Worm (Caenorhabditis elegans) whole organism, late embryonic: ENCODE measurements around the gene EGAP2.1.

Experiments used
- C08G9.2 ChIP-seq: sonication (generic microtip); optimal IDR thresholded peaks from 2 replicates; lab custom pipeline; 2016; ENCODE audit warnings: mild to moderate bottlenecking, missing genetic modification characterization, moderate library complexity, missing compliant biosample characterization
- C38D4.7 ChIP-seq: fragments of 200-800 bp; sonication (Bioruptor generic); optimal IDR thresholded peaks from 2 replicates; lab custom pipeline; 2018; ENCODE audit warnings: mild to moderate bottlenecking, missing genetic modification characterization, moderate library complexity, missing compliant biosample characterization
- F13H6.1 ChIP-seq: sonication (generic microtip); optimal IDR thresholded peaks from 2 replicates; lab custom pipeline; 2016; ENCODE audit warnings: missing genetic modification characterization, missing compliant biosample characterization
- K09A11.1 ChIP-seq: sonication (generic microtip); optimal IDR thresholded peaks from 2 replicates; lab custom pipeline; 2017; ENCODE audit warnings: antibody characterized with exemption, mild to moderate bottlenecking, missing genetic modification characterization, missing compliant biosample characterization; ENCODE audit not compliant: insufficient read depth
- T23F11.4 ChIP-seq: fragments of 200-800 bp; sonication (Bioruptor generic); optimal IDR thresholded peaks from 2 replicates; lab custom pipeline; 2018; ENCODE audit warnings: mild to moderate bottlenecking, missing genetic modification characterization, missing compliant biosample characterization
- Y22D7AL.16 ChIP-seq: sonication (generic microtip); optimal IDR thresholded peaks from 2 replicates; lab custom pipeline; 2016; ENCODE audit warnings: missing genetic modification characterization, missing compliant biosample characterization
- ahr-1 ChIP-seq: sonication (generic microtip); optimal IDR thresholded peaks from 2 replicates; lab custom pipeline; 2016; ENCODE audit warnings: missing genetic modification characterization, missing compliant biosample characterization
- ama-1 ChIP-seq: fragments of 150-350 bp; optimal IDR thresholded peaks from 2 replicates; lab custom pipeline; 2014
- ceh-14 ChIP-seq: sonication (generic microtip); optimal IDR thresholded peaks from 2 replicates; lab custom pipeline; 2016; ENCODE audit warnings: missing genotype, missing genetic modification characterization, missing compliant biosample characterization
- ceh-18 ChIP-seq: sonication (generic microtip); optimal IDR thresholded peaks from 2 replicates; lab custom pipeline; 2016; ENCODE audit warnings: missing genetic modification characterization, missing compliant biosample characterization
- ceh-19 ChIP-seq: fragments of 200-800 bp; sonication (Bioruptor generic); optimal IDR thresholded peaks from 2 replicates; lab custom pipeline; 2018; ENCODE audit warnings: mild to moderate bottlenecking, missing genetic modification characterization, missing compliant biosample characterization
- ceh-2 ChIP-seq: sonication (generic microtip); optimal IDR thresholded peaks from 2 replicates; lab custom pipeline; 2016; ENCODE audit warnings: missing genotype, missing genetic modification characterization, missing compliant biosample characterization
- ceh-22 ChIP-seq: sonication (generic microtip); optimal IDR thresholded peaks from 2 replicates; lab custom pipeline; 2017; ENCODE audit warnings: missing biosample characterization, missing genetic modification characterization
- ceh-30 ChIP-seq: fragments of 150-350 bp; optimal IDR thresholded peaks from 2 replicates; lab custom pipeline; 2014; ENCODE audit warnings: missing biosample characterization, missing genetic modification characterization
- ceh-31 ChIP-seq: sonication (generic microtip); optimal IDR thresholded peaks from 2 replicates; lab custom pipeline; 2016; ENCODE audit warnings: missing genetic modification characterization, missing compliant biosample characterization
- ceh-34 ChIP-seq: sonication (generic microtip); optimal IDR thresholded peaks from 2 replicates; lab custom pipeline; 2016; ENCODE audit warnings: mild to moderate bottlenecking, missing genetic modification characterization, missing compliant biosample characterization
- ceh-45 ChIP-seq: fragments of 200-800 bp; sonication (Bioruptor generic); IDR thresholded peaks from 2 replicates; pipeline ENCODE4 v1.3.6; 2022; ENCODE audit warnings: missing genetic modification reagents, missing genetic modification characterization, missing compliant biosample characterization
- ceh-48 ChIP-seq: sonication (generic microtip); optimal IDR thresholded peaks from 2 replicates; lab custom pipeline; 2016; ENCODE audit warnings: missing genetic modification characterization, inconsistent platforms, missing compliant biosample characterization
- ceh-9 ChIP-seq: sonication (generic microtip); optimal IDR thresholded peaks from 2 replicates; lab custom pipeline; 2016; ENCODE audit warnings: mild to moderate bottlenecking, missing genetic modification characterization, inconsistent platforms, missing compliant biosample characterization
- che-1 ChIP-seq: sonication (generic microtip); optimal IDR thresholded peaks from 2 replicates; lab custom pipeline; 2016; ENCODE audit warnings: mild to moderate bottlenecking, missing genetic modification characterization, missing compliant biosample characterization
- dmd-4 ChIP-seq: sonication (generic microtip); optimal IDR thresholded peaks from 2 replicates; lab custom pipeline; 2016; ENCODE audit warnings: borderline replicate concordance, missing genetic modification characterization, missing compliant biosample characterization
- elt-2 ChIP-seq: sonication (generic microtip); optimal IDR thresholded peaks from 2 replicates; lab custom pipeline; 2016; ENCODE audit warnings: missing genetic modification reagents, missing genetic modification characterization, missing compliant biosample characterization
- eyg-1 ChIP-seq: sonication (generic microtip); optimal IDR thresholded peaks from 2 replicates; lab custom pipeline; 2016; ENCODE audit warnings: missing genotype, missing genetic modification characterization, missing compliant biosample characterization
- fkh-10 ChIP-seq: fragments of 150-350 bp; optimal IDR thresholded peaks from 2 replicates; lab custom pipeline; 2014; ENCODE audit warnings: missing biosample characterization, missing genetic modification reagents, missing genetic modification characterization
- fkh-6 ChIP-seq: sonication (generic microtip); optimal IDR thresholded peaks from 2 replicates; lab custom pipeline; 2016; ENCODE audit warnings: missing genetic modification characterization, missing compliant biosample characterization
- gmeb-2 ChIP-seq: sonication (generic microtip); optimal IDR thresholded peaks from 2 replicates; lab custom pipeline; 2016; ENCODE audit warnings: missing genetic modification characterization, inconsistent platforms, missing compliant biosample characterization
- hlh-13 ChIP-seq: fragments of 200-800 bp; sonication (Bioruptor generic); optimal IDR thresholded peaks from 2 replicates; lab custom pipeline; 2018; ENCODE audit warnings: mild to moderate bottlenecking, missing genetic modification characterization, missing compliant biosample characterization
- hlh-6 ChIP-seq: sonication (generic microtip); optimal IDR thresholded peaks from 2 replicates; lab custom pipeline; 2016; ENCODE audit warnings: missing genotype, missing genetic modification characterization, missing compliant biosample characterization
- hlh-8 ChIP-seq: sonication (generic microtip); optimal IDR thresholded peaks from 2 replicates; lab custom pipeline; 2016; ENCODE audit warnings: missing genotype, missing genetic modification characterization, missing compliant biosample characterization
- lin-11 ChIP-seq: fragments of 200-800 bp; sonication (Bioruptor generic); optimal IDR thresholded peaks from 2 replicates; lab custom pipeline; 2018; ENCODE audit warnings: mild to moderate bottlenecking, missing genetic modification characterization, missing compliant biosample characterization
- mec-3 ChIP-seq: sonication (generic microtip); optimal IDR thresholded peaks from 2 replicates; lab custom pipeline; 2016; ENCODE audit warnings: borderline replicate concordance, missing genetic modification characterization, missing compliant biosample characterization
- odd-2 ChIP-seq: sonication (generic microtip); optimal IDR thresholded peaks from 2 replicates; lab custom pipeline; 2017; ENCODE audit warnings: antibody characterized with exemption, mild to moderate bottlenecking, missing genetic modification characterization, missing compliant biosample characterization
- pag-3 ChIP-seq: sonication (generic microtip); optimal IDR thresholded peaks from 2 replicates; lab custom pipeline; 2016; ENCODE audit warnings: missing compliant biosample characterization, missing genetic modification characterization, borderline replicate concordance
- pat-9 ChIP-seq: fragments of 200-800 bp; sonication (Bioruptor generic); optimal IDR thresholded peaks from 2 replicates; lab custom pipeline; 2018; ENCODE audit warnings: mild to moderate bottlenecking, missing genetic modification characterization, moderate library complexity, missing compliant biosample characterization
- pha-2 ChIP-seq: sonication (generic microtip); optimal IDR thresholded peaks from 2 replicates; lab custom pipeline; 2017; ENCODE audit warnings: mild to moderate bottlenecking, missing genetic modification characterization, missing compliant biosample characterization
- pha-4 ChIP-seq: fragments of 150-350 bp; optimal IDR thresholded peaks from 2 replicates; lab custom pipeline; 2018; ENCODE audit warnings: missing biosample characterization, missing genetic modification reagents, missing genetic modification characterization
- pqm-1 ChIP-seq: sonication (generic microtip); optimal IDR thresholded peaks from 2 replicates; lab custom pipeline; 2016; ENCODE audit warnings: missing genetic modification characterization, missing compliant biosample characterization
- ref-2 ChIP-seq: sonication (generic microtip); optimal IDR thresholded peaks from 2 replicates; lab custom pipeline; 2016; ENCODE audit warnings: missing genetic modification characterization, missing compliant biosample characterization
- sdc-2 ChIP-seq: sonication (generic microtip); optimal IDR thresholded peaks from 2 replicates; lab custom pipeline; 2016; ENCODE audit warnings: missing genotype, missing genetic modification characterization, missing compliant biosample characterization
- sox-4 ChIP-seq: sonication (generic microtip); optimal IDR thresholded peaks from 2 replicates; lab custom pipeline; 2017; ENCODE audit warnings: mild to moderate bottlenecking, missing genetic modification characterization, inconsistent platforms, missing compliant biosample characterization
- syd-9 ChIP-seq: sonication (generic microtip); optimal IDR thresholded peaks from 2 replicates; lab custom pipeline; 2016; ENCODE audit warnings: mild to moderate bottlenecking, missing genetic modification characterization, moderate library complexity, missing compliant biosample characterization
- tbx-2 ChIP-seq: sonication (generic microtip); optimal IDR thresholded peaks from 2 replicates; lab custom pipeline; 2016; ENCODE audit warnings: missing genetic modification characterization, missing compliant biosample characterization
- unc-3 ChIP-seq, 2 experiments: fragments of 200-800 bp in 1 of 2; sonication (Bioruptor generic) in 1 of 2; sonication (generic microtip) in 1 of 2; conservative IDR thresholded peaks in 1 of 2; optimal IDR thresholded peaks in 1 of 2; 2 replicates each; pipeline versions ENCODE4 v1.3.6 to Lab custom; 2016 to 2022; ENCODE audit warnings: missing compliant biosample characterization in 2 of 2, missing genetic modification characterization in 2 of 2, missing genetic modification reagents in 1 of 2
- unc-42 ChIP-seq: sonication (generic microtip); optimal IDR thresholded peaks from 2 replicates; lab custom pipeline; 2016; ENCODE audit warnings: missing genotype, missing genetic modification characterization, missing compliant biosample characterization
- unc-55 ChIP-seq: sonication (generic microtip); optimal IDR thresholded peaks from 2 replicates; lab custom pipeline; 2017; ENCODE audit warnings: missing biosample characterization, missing genetic modification reagents, missing genetic modification characterization
- unc-86 ChIP-seq: sonication (generic microtip); optimal IDR thresholded peaks from 2 replicates; lab custom pipeline; 2016; ENCODE audit warnings: missing genetic modification characterization, missing compliant biosample characterization
- zip-5 ChIP-seq: sonication (generic microtip); optimal IDR thresholded peaks from 2 replicates; lab custom pipeline; 2016; ENCODE audit warnings: missing genetic modification characterization, missing compliant biosample characterization
- ztf-16 ChIP-seq: sonication (generic microtip); optimal IDR thresholded peaks from 2 replicates; lab custom pipeline; 2017; ENCODE audit warnings: missing genetic modification characterization, missing compliant biosample characterization

EGAP2.1 gene

DNA sequence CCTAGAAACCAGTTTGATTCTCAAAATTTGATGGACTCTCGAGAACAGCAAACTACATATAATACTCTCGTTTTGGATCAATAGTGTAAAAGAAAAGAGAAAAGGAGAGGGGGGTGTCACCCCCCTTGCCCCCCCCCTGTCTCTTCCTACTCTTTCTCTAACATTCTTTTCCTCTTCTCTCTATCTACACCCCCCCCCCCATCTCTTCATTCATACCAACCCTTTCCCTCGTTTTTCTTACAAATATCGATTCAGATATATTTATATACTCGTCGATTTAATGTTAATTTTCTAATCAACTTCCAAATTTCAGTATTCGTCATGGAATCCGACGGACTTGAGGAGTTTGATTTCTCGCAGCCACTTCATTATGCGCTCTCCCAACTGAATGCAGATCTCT lies at the start of gene EGAP2.1:
Gene EGAP2.1, plus strand, starts transcription at position 301 of the 400 bp plus-strand sequence.
- no peak for TF ChIP-seq sox-4 (tag; lab: Kevin White, UChicago)
- no peak for TF ChIP-seq unc-86 (tag; lab: Kevin White, UChicago)
- TF ChIP-seq ceh-34 (tag; lab: Kevin White, UChicago) = no peak
- TF ChIP-seq elt-2 (tag; lab: Kevin White, UChicago) = no peak
- TF ChIP-seq mec-3 (tag; lab: Kevin White, UChicago) = no peak
- TF ChIP-seq unc-3 (GFP tag; conservative IDR thresholded peaks at IDR 0.05; lab: Robert Waterston, UW) = no peak
- no peak for TF ChIP-seq unc-3 (tag; optimal IDR thresholded peaks at IDR 0.05; lab: Kevin White, UChicago)
- TF ChIP-seq gmeb-2 = no peak
- TF ChIP-seq zip-5 (tag; lab: Kevin White, UChicago) = no peak
- TF ChIP-seq ama-1 = no peak
- no peak for TF ChIP-seq fkh-10 (GFP tag; lab: Kevin White, UChicago)
- TF ChIP-seq sdc-2 = no peak
- TF ChIP-seq ceh-18 = no peak
- no peak for TF ChIP-seq syd-9 (tag; lab: Kevin White, UChicago)
- TF ChIP-seq ceh-45 (GFP tag; lab: Robert Waterston, UW) = no peak

DNA sequence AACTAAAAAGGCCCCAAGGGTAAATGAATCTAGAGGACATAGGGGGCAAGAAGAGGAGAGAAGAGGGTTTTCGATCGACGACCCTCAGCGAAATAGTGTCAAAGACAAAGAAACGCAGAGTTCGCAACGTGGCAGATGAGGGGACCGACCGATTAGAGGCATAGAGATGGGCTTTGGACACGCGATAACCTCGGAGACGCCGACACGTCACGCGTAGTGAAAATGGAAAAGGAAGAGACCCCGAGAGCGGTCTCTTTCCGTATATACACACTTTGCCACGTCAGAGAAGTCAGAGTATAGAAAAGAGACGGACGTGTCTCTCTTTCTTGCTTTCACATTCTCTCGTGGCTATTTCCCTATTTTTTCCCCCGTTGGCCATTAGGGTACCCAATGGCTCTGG lies 49.7 kb upstream of the EGAP2.1 start:
- TF ChIP-seq ahr-1 (tag; lab: Kevin White, UChicago) (no peak), pha-2 (no peak), sox-4 (tag; lab: Kevin White, UChicago) (no peak), odd-2 (tag; lab: Kevin White, UChicago) (no peak), hlh-6 (tag; lab: Kevin White, UChicago) (no peak), ceh-45 (GFP tag; lab: Robert Waterston, UW) (no peak), ceh-2 (tag; lab: Kevin White, UChicago) (peak; percentile 29), elt-2 (tag; lab: Kevin White, UChicago) (peak; percentile 83), dmd-4 (tag; lab: Kevin White, UChicago) (no peak), C08G9.2 (tag; lab: Kevin White, UChicago) (no peak), hlh-8 (tag; lab: Kevin White, UChicago) (peak; percentile 17), pag-3 (tag; lab: Kevin White, UChicago) (no peak), hlh-13 (GFP tag; lab: Kevin White, UChicago) (no peak), ceh-9 (tag; lab: Kevin White, UChicago) (no peak), unc-55 (GFP tag; lab: Kevin White, UChicago) (peak; percentile 87), F13H6.1 (tag; lab: Kevin White, UChicago) (peak; percentile 36), ceh-19 (no peak), unc-3 (GFP tag; conservative IDR thresholded peaks at IDR 0.05; lab: Robert Waterston, UW) (no peak), unc-3 (tag; optimal IDR thresholded peaks at IDR 0.05; lab: Kevin White, UChicago) (peak; percentile 30), ceh-18 (peak; percentile 74), unc-86 (tag; lab: Kevin White, UChicago) (no peak), syd-9 (tag; lab: Kevin White, UChicago) (peak; percentile 45), ref-2 (tag; lab: Kevin White, UChicago) (peak; percentile 61), ceh-30 (tag; lab: Kevin White, UChicago) (no peak), eyg-1 (tag; lab: Kevin White, UChicago) (no peak), ceh-31 (tag; lab: Kevin White, UChicago) (peak; percentile 88), C38D4.7 (GFP tag; lab: Kevin White, UChicago) (no peak), ztf-16 (no peak), lin-11 (tag; lab: Kevin White, UChicago) (no peak), ceh-14 (tag; lab: Kevin White, UChicago) (no peak), pat-9 (tag; lab: Kevin White, UChicago) (no peak), T23F11.4 (GFP tag; lab: Kevin White, UChicago) (no peak), Y22D7AL.16 (tag; lab: Kevin White, UChicago) (no peak), fkh-6 (tag; lab: Kevin White, UChicago) (no peak), che-1 (tag; lab: Kevin White, UChicago) (no peak), zip-5 (tag; lab: Kevin White, UChicago) (no peak), mec-3 (tag; lab: Kevin White, UChicago) (no peak), K09A11.1 (peak; percentile 12), pha-4 (tag; lab: Kevin White, UChicago) (no peak), fkh-10 (GFP tag; lab: Kevin White, UChicago) (no peak), ama-1 (no peak), unc-42 (tag; lab: Kevin White, UChicago) (peak; percentile 51), pqm-1 (no peak), ceh-48 (no peak), ceh-22 (tag; lab: Kevin White, UChicago) (no peak), tbx-2 (peak; percentile 55), ceh-34 (tag; lab: Kevin White, UChicago) (peak; percentile 64)
